Worm (Caenorhabditis elegans): ENCODE data around the gene srh-297.

DNA sequence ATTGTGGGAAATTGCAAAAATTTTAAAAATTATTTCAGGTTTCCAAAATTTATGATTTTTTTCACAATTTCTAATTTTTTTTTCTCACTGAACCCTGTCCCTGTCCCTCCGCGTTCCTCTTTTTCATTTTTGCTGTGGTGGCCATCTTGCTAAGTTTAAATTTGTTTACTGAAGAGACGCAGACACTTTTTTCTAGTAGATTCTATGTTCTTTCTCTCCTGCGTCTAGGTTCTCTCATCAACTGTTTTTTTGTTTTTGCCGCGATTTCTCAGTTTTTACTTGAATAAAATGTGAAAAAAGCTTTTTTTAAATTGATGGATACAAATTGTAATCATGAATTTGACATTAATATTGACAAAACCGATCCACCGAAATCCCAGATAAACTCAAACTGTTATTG, 21.1 kb downstream of the srh-297 start, which contains the start of gene ZC239.6:
- TF ChIP-seq fos-1 (tag; optimal IDR thresholded peaks at IDR 0.05), result no peak
- no peak for TF ChIP-seq unc-39 (tag; optimal IDR thresholded peaks at IDR 0.05)
- no peak for TF ChIP-seq mdl-1 (tag; optimal IDR thresholded peaks at IDR 0.05)
- no peak for TF ChIP-seq tbx-2 (tag; optimal IDR thresholded peaks at IDR 0.05)

Measured in whole organism, L3 larva.